Worm (Caenorhabditis elegans) whole organism, mixed stage, embryonic: ENCODE measurements around the gene T04F8.2.

Experiments
- bed-3 ChIP-seq: fragments of 200-800 bp; sonication (Bioruptor generic); optimal IDR thresholded peaks from 3 replicates; lab custom pipeline; 2018; ENCODE audit warnings: mild to moderate bottlenecking, missing genetic modification characterization, moderate library complexity, missing compliant biosample characterization
- blmp-1 ChIP-seq: fragments of 150-350 bp; optimal IDR thresholded peaks from 2 replicates; lab custom pipeline; 2014; ENCODE audit warnings: missing biosample characterization, missing genetic modification characterization
- ceh-39 ChIP-seq: fragments of 150-350 bp; optimal IDR thresholded peaks from 2 replicates; lab custom pipeline; 2014; ENCODE audit warnings: missing biosample characterization, missing genetic modification characterization
- ceh-43 ChIP-seq: fragments of 200-800 bp; sonication (Bioruptor generic); optimal IDR thresholded peaks from 2 replicates; lab custom pipeline; 2018; ENCODE audit warnings: mild to moderate bottlenecking, missing genetic modification characterization, moderate library complexity, missing compliant biosample characterization
- ceh-83 ChIP-seq: fragments of 200-800 bp; sonication (Bioruptor generic); optimal IDR thresholded peaks from 2 replicates; lab custom pipeline; 2018; ENCODE audit warnings: mild to moderate bottlenecking, missing genetic modification characterization, missing compliant biosample characterization
- ces-1 ChIP-seq: fragments of 150-350 bp; optimal IDR thresholded peaks from 2 replicates; lab custom pipeline; 2014; ENCODE audit warnings: missing biosample characterization, missing genetic modification reagents, missing genetic modification characterization
- elt-1 ChIP-seq: sonication (generic microtip); optimal IDR thresholded peaks from 2 replicates; lab custom pipeline; 2017; ENCODE audit warnings: missing genetic modification characterization, mild to moderate bottlenecking, missing compliant biosample characterization, antibody characterized with exemption, moderate library complexity, borderline replicate concordance; ENCODE audit not compliant: insufficient read depth
- elt-3 ChIP-seq: fragments of 150-350 bp; optimal IDR thresholded peaks from 2 replicates; lab custom pipeline; 2014; ENCODE audit warnings: missing biosample characterization, missing genetic modification characterization
- hlh-1 ChIP-seq: fragments of 150-350 bp; optimal IDR thresholded peaks from 2 replicates; lab custom pipeline; 2014; ENCODE audit warnings: missing biosample characterization, missing genetic modification reagents, missing genetic modification characterization
- lin-32 ChIP-seq: fragments of 200-800 bp; sonication (Bioruptor generic); optimal IDR thresholded peaks from 2 replicates; lab custom pipeline; 2018; ENCODE audit warnings: mild to moderate bottlenecking, missing genetic modification characterization, missing compliant biosample characterization
- lsy-2 ChIP-seq: fragments of 150-350 bp; optimal IDR thresholded peaks from 2 replicates; lab custom pipeline; 2014; ENCODE audit warnings: missing biosample characterization, missing genetic modification characterization
- mab-5 ChIP-seq: fragments of 150-350 bp; optimal IDR thresholded peaks from 2 replicates; lab custom pipeline; 2014; ENCODE audit warnings: missing biosample characterization, missing genetic modification characterization
- mep-1 ChIP-seq: fragments of 150-350 bp; optimal IDR thresholded peaks from 2 replicates; lab custom pipeline; 2017; ENCODE audit warnings: missing biosample characterization, missing genetic modification reagents, missing genetic modification characterization, inconsistent platforms
- mls-2 ChIP-seq: sonication (generic microtip); optimal IDR thresholded peaks from 2 replicates; lab custom pipeline; 2016; ENCODE audit warnings: mild to moderate bottlenecking, missing genetic modification characterization, moderate library complexity, missing compliant biosample characterization
- nhr-12 ChIP-seq: fragments of 150-350 bp; optimal IDR thresholded peaks from 2 replicates; lab custom pipeline; 2014; ENCODE audit warnings: missing biosample characterization, missing genetic modification characterization
- nhr-2 ChIP-seq: fragments of 150-350 bp; optimal IDR thresholded peaks from 2 replicates; lab custom pipeline; 2014; ENCODE audit warnings: missing biosample characterization, missing genetic modification characterization
- nhr-237 ChIP-seq: fragments of 150-350 bp; optimal IDR thresholded peaks from 2 replicates; lab custom pipeline; 2014; ENCODE audit warnings: missing biosample characterization, missing genetic modification characterization
- nhr-28 ChIP-seq: fragments of 150-350 bp; optimal IDR thresholded peaks from 2 replicates; lab custom pipeline; 2014; ENCODE audit warnings: missing biosample characterization, missing genetic modification characterization
- sem-2 ChIP-seq: fragments of 200-800 bp; sonication (Bioruptor generic); optimal IDR thresholded peaks from 2 replicates; lab custom pipeline; 2018; ENCODE audit warnings: mild to moderate bottlenecking, missing genetic modification characterization, missing compliant biosample characterization
- snpc-4 ChIP-seq: fragments of 150-350 bp; optimal IDR thresholded peaks from 2 replicates; lab custom pipeline; 2014; ENCODE audit warnings: missing biosample characterization, missing genetic modification characterization
- tbx-8 ChIP-seq: fragments of 200-800 bp; sonication (Bioruptor generic); optimal IDR thresholded peaks from 2 replicates; lab custom pipeline; 2018; ENCODE audit warnings: mild to moderate bottlenecking, missing genetic modification characterization, moderate library complexity, missing compliant biosample characterization
- unc-120 ChIP-seq: sonication (generic microtip); optimal IDR thresholded peaks from 2 replicates; lab custom pipeline; 2017; ENCODE audit warnings: missing genetic modification characterization, missing compliant biosample characterization; ENCODE audit not compliant: poor library complexity, severe bottlenecking
- unc-39 ChIP-seq: fragments of 150-350 bp; optimal IDR thresholded peaks from 2 replicates; lab custom pipeline; 2014; ENCODE audit warnings: missing biosample characterization, missing genetic modification characterization
- unc-62 ChIP-seq: fragments of 150-350 bp; optimal IDR thresholded peaks from 2 replicates; lab custom pipeline; 2014; ENCODE audit warnings: missing biosample characterization, missing genetic modification reagents, missing genetic modification characterization
- zip-8 ChIP-seq: fragments of 150-350 bp; optimal IDR thresholded peaks from 2 replicates; lab custom pipeline; 2014; ENCODE audit warnings: missing biosample characterization, missing genetic modification characterization

T04F8.2 gene

ce11 chrX:11641562-11641961, 14.8 kb downstream of the T04F8.2 start:
- TF ChIP-seq ces-1 (GFP tag; lab: Kevin White, UChicago), result peak; percentile 47
- TF ChIP-seq tbx-8, result no peak

- TF ChIP-seq unc-62 (GFP tag; lab: Kevin White, UChicago) (peak; percentile 62), nhr-237 (tag; lab: Kevin White, UChicago) (no peak), unc-120 (tag; lab: Kevin White, UChicago) (peak; percentile 17), ces-1 (GFP tag; lab: Kevin White, UChicago) (peak; percentile 82)
- TF ChIP-seq, all 35 proteins: peak for 3
Observed at ce11 chrX:11640463-11640995, 15.8 kb downstream of the T04F8.2 start.

- TF ChIP-seq ceh-43 (GFP tag; lab: Kevin White, UChicago) (no peak), ces-1 (GFP tag; lab: Kevin White, UChicago) (peak; percentile 98)
Observed at ce11 chrX:11638987-11639386, 17.4 kb downstream of the T04F8.2 start.

DNA sequence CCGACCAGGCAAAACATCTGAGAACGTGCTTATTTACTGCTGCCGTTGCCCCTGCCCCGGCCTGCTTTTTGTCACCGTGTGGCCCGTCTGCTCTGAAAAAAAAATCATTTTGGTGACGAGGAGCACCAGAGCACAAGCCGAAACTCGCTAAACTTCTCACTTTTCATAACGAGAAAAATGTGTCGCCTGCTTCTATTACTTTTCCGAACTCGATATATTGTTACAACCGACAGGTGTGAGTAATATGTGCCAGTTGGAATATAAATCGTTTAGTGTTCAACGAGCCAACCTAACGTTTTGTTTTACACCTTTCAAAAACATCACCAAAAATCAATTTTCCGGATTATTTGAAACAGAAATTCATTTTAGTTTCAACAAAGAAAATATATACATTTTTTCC, 18.6 kb downstream of the T04F8.2 start:
- no peak for TF ChIP-seq unc-120 (tag; lab: Kevin White, UChicago)
- TF ChIP-seq unc-39 (tag; lab: Kevin White, UChicago), result no peak
- peak; percentile 27 for TF ChIP-seq hlh-1 (tag; lab: Kevin White, UChicago)
- no peak for TF ChIP-seq unc-62 (GFP tag; lab: Kevin White, UChicago)

- TF ChIP-seq elt-1 (tag; lab: Kevin White, UChicago) (no peak), ceh-43 (GFP tag; lab: Kevin White, UChicago) (no peak), snpc-4 (tag; lab: Kevin White, UChicago) (no peak), lin-32 (GFP tag; lab: Kevin White, UChicago) (no peak), bed-3 (GFP tag; lab: Kevin White, UChicago) (no peak), elt-3 (tag; lab: Kevin White, UChicago) (no peak), ces-1 (GFP tag; lab: Kevin White, UChicago) (peak; percentile 33)
Observed at ce11 chrX:11633278-11633677, 23.1 kb downstream of the T04F8.2 start.

DNA sequence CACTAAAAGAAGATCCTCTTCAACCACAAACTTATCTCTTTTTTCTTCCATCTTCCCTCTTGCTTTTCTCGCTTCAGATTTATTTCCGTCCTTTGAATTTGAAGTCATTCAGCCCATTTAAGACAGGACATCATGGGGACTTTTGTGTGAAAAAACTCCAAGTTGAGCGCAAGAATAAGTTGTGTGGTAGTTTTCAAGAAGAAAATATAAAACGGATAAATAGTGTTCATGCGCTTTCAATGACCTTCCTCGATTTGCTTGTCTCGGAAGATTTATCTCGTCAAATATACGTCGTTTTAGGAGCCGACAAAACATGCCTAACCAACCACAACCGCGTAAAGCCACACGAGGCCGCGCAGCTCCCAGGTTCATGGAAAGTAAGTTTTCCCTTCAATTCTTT, 24.3 kb downstream of the T04F8.2 start, which contains the start of gene sto-6:
Gene sto-6 (plus strand): TSS at position 301 of the 400 bp plus-strand sequence.
- TF ChIP-seq bed-3 (GFP tag; lab: Kevin White, UChicago) (no peak), elt-1 (tag; lab: Kevin White, UChicago) (no peak), lsy-2 (tag; lab: Kevin White, UChicago) (no peak), unc-62 (GFP tag; lab: Kevin White, UChicago) (no peak), nhr-237 (tag; lab: Kevin White, UChicago) (no peak), zip-8 (tag; lab: Kevin White, UChicago) (no peak), unc-120 (tag; lab: Kevin White, UChicago) (no peak), mls-2 (tag; lab: Kevin White, UChicago) (no peak), tbx-8 (no peak), ceh-39 (tag; lab: Kevin White, UChicago) (no peak), nhr-2 (tag; lab: Kevin White, UChicago) (no peak), nhr-28 (tag; lab: Kevin White, UChicago) (no peak), snpc-4 (tag; lab: Kevin White, UChicago) (no peak), ceh-83 (GFP tag; lab: Kevin White, UChicago) (no peak), nhr-12 (tag; lab: Kevin White, UChicago) (no peak), blmp-1 (tag; lab: Kevin White, UChicago) (no peak), elt-3 (tag; lab: Kevin White, UChicago) (no peak), ceh-43 (GFP tag; lab: Kevin White, UChicago) (no peak), ces-1 (GFP tag; lab: Kevin White, UChicago) (no peak)

- no peak for TF ChIP-seq unc-39 (tag; lab: Kevin White, UChicago)
- TF ChIP-seq mab-5 (tag; lab: Kevin White, UChicago), result no peak
- TF ChIP-seq sem-2 (GFP tag; lab: Kevin White, UChicago), result no peak
- TF ChIP-seq ces-1 (GFP tag; lab: Kevin White, UChicago), result peak; percentile 89
- TF ChIP-seq mep-1 (tag; lab: Kevin White, UChicago), result no peak
- TF ChIP-seq elt-3 (tag; lab: Kevin White, UChicago), result no peak
Observed at ce11 chrX:11630499-11630898, 25.9 kb downstream of the T04F8.2 start.
